Fruit fly (Drosophila melanogaster) whole organism, adult: ENCODE results near the gene SmB.

Experiments used
- Clk ChIP-seq: fragments of 200-800 bp; sonication (Bioruptor generic); optimal IDR thresholded peaks from 2 replicates; lab custom pipeline; 2017; ENCODE audit warnings: missing biosample characterization, missing genetic modification characterization
- Mnt ChIP-seq: fragments of 200-800 bp; sonication (Bioruptor generic); optimal IDR thresholded peaks from 2 replicates; lab custom pipeline; 2016; ENCODE audit warnings: missing biosample characterization, mild to moderate bottlenecking, missing genetic modification characterization
- cic ChIP-seq: fragments of 200-800 bp; sonication (Bioruptor generic); optimal IDR thresholded peaks from 2 replicates; lab custom pipeline; 2017; ENCODE audit warnings: missing biosample characterization, mild to moderate bottlenecking, missing genetic modification characterization, moderate library complexity
- cnc ChIP-seq, 2 experiments: fragments of >200 bp; optimal IDR thresholded peaks; 2 replicates each; lab custom pipeline; 2017
- ovo ChIP-seq: fragments of 200-800 bp; sonication (Bioruptor generic); optimal IDR thresholded peaks from 2 replicates; lab custom pipeline; 2016; ENCODE audit warnings: missing biosample characterization, missing genetic modification characterization
- pad ChIP-seq: fragments of 200-800 bp; sonication (Bioruptor generic); optimal IDR thresholded peaks from 3 replicates; lab custom pipeline; 2017; ENCODE audit warnings: missing biosample characterization, missing genetic modification characterization, mild to moderate bottlenecking, moderate library complexity, missing genetic modification reagents
- tj ChIP-seq: fragments of 200-800 bp; sonication (Bioruptor generic); optimal IDR thresholded peaks from 3 replicates; lab custom pipeline; 2017; ENCODE audit warnings: missing biosample characterization, mild to moderate bottlenecking, missing genetic modification characterization, moderate library complexity

DNA sequence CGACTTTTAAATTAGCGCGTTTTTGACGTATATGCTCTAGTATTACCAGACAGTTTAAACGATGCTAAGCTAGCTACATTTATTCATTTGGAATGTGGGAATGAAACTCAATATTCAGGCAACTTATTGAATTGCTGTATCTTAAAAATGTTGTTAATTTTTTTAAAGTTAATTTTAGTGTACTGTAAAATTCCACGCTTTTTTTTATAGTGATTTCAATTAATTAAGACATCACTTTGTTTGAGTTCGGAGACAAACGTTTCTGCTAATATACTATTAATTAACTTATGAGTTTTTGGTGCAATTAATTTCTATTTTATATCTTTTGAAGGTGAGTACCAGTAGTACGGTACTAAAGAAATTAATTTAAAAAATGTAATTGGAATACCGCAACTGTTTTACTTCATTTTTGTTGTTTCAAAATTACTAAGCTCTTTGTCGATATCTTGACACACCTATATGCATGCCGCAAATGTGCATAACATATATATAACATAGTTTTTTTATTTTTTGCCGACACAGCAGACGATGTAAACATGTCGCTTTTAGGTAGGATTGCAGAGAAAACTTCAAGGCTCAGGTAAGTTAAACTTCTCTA is 40.1 kb downstream of the SmB start, which contains the start of the genes Cdk1 and mRpS7:
- TF ChIP-seq cnc (optimal IDR thresholded peaks at IDR 0.05; lab: Kevin White, UChicago): no peak
- peak; percentile 40 for TF ChIP-seq tj
- TF ChIP-seq cic (GFP tag; lab: Kevin White, UChicago): no peak
- TF ChIP-seq pad: peak; percentile 37
- peak; percentile 36 for TF ChIP-seq Clk
- TF ChIP-seq ovo (GFP tag; lab: Kevin White, UChicago): no peak
- peak; percentile 34 for TF ChIP-seq Mnt (GFP tag; lab: Kevin White, UChicago)
